Fruit fly (Drosophila melanogaster): ENCODE data around the gene phu.
A peak's percentile ranks its signal among the peaks of the same experiment; 100 is the strongest.

phu gene

DNA sequence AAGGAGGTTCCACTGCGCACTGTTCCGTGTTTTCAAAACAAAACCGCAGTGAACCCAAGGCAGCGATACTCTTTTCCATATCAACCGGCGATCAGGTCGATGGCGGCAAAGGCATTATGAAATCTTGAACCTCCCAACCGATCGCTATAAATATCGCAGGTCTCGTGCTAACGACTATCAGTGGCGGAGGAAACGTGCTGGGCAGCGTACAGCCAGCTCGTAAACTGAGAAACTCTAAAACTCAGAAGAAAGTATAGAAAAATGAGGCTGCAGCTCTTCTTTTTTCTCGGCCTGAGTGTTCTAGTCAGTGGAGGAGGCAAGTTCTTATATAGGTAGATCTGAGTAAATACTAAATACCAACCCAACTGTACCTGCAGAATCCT is at the start of gene phu:
TSS of gene phu (plus strand) at position 175 of the 383 bp plus-strand sequence.
- no peak for TF ChIP-seq Dll (optimal IDR thresholded peaks at IDR 0.05)
- no peak for TF ChIP-seq CG8478 (optimal IDR thresholded peaks at IDR 0.05)
- no peak for TF ChIP-seq pan (optimal IDR thresholded peaks at IDR 0.05)
- TF ChIP-seq psq (optimal IDR thresholded peaks at IDR 0.05): no peak
- no peak for TF ChIP-seq EcR (GFP tag; optimal IDR thresholded peaks at IDR 0.05)

DNA sequence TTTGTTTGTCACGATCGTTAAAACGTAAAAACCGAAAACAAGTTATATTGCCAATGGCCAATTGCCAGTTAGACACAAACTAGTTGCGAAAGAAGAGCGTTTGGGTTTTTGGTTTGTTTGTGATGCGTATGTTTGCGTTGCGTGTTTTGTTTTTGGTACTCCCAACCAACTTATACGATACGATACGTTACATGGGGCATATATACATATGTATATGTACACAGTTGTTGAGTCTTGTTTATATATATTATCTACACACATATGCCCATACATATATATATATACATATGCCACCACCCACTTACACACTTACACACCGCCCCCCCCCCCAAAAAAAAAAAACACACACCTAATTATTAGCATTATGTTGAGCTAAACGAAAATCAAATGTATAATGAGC is 46.3 kb upstream of the phu start:
- TF ChIP-seq pan (optimal IDR thresholded peaks at IDR 0.05) (no peak), Dll (optimal IDR thresholded peaks at IDR 0.05) (no peak), CG8478 (optimal IDR thresholded peaks at IDR 0.05) (no peak), EcR (GFP tag; optimal IDR thresholded peaks at IDR 0.05) (no peak), usp (GFP tag; optimal IDR thresholded peaks at IDR 0.05) (no peak), psq (optimal IDR thresholded peaks at IDR 0.05) (no peak)

DNA sequence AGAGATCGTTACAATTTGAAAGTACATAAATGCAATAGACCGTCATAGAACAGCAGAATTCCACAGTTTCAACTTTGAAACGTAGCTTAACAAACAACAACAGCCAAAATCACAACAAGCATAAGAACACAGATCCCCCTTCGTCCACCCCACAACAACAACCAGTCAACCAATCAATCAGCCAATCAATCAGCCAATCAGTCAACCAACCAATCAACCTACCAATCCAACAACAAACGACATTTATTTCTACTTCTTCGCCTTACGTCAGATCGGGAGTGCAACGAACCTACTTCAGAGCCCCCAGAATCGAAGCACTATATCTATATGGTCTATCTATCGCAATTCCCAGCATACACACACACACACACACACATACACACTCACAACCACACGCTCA is 43.9 kb upstream of the phu start:
- no peak for TF ChIP-seq usp (GFP tag; optimal IDR thresholded peaks at IDR 0.05)
- TF ChIP-seq pan (optimal IDR thresholded peaks at IDR 0.05): no peak
- no peak for TF ChIP-seq EcR (GFP tag; optimal IDR thresholded peaks at IDR 0.05)
- TF ChIP-seq CG8478 (optimal IDR thresholded peaks at IDR 0.05): no peak
- TF ChIP-seq Dll (optimal IDR thresholded peaks at IDR 0.05): no peak
- no peak for TF ChIP-seq psq (optimal IDR thresholded peaks at IDR 0.05)

DNA sequence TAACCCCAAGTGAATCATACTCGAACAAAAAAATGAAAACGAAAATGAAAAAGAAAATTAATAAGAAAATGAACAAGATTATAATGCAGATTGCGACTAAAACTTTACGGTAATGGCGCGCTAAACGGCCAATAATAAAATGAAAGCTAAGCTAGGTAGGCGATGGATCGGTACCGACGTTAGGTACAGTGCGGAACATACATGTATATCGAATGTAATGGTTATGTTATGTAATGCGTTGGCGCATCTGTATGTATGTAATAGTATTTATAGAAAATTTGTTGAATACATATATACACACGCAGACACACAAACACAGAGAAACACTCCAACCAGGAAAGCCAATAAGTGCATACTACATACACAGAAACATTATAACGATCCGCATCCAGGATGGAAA is 39.6 kb upstream of the phu start:
- no peak for TF ChIP-seq EcR (GFP tag; optimal IDR thresholded peaks at IDR 0.05)
- no peak for TF ChIP-seq Dll (optimal IDR thresholded peaks at IDR 0.05)
- no peak for TF ChIP-seq psq (optimal IDR thresholded peaks at IDR 0.05)
- TF ChIP-seq pan (optimal IDR thresholded peaks at IDR 0.05): no peak
- no peak for TF ChIP-seq usp (GFP tag; optimal IDR thresholded peaks at IDR 0.05)
- TF ChIP-seq CG8478 (optimal IDR thresholded peaks at IDR 0.05): no peak

DNA sequence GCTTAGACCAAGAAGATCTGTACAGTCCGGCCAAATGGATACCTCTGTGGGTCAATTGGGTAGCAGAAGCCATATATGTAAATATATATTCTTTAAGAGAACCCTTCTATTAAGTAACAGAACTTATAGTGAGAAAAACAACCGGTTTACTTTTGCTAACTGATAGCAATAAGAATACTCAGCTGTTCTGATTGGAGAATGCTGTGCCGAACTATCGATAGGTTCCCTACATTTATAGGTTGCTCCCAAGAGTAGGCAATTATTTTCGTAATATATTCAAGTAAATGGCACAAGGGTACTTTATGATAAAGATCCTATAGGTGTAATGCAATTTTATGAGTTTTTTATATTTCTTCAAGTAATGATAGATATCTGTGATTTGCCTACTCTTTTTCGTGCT is 38.2 kb upstream of the phu start, which contains the start of gene GstZ1:
TSS of gene GstZ1 (minus strand) at position 174 of the 400 bp plus-strand sequence.
- TF ChIP-seq usp (GFP tag; optimal IDR thresholded peaks at IDR 0.05): no peak

DNA sequence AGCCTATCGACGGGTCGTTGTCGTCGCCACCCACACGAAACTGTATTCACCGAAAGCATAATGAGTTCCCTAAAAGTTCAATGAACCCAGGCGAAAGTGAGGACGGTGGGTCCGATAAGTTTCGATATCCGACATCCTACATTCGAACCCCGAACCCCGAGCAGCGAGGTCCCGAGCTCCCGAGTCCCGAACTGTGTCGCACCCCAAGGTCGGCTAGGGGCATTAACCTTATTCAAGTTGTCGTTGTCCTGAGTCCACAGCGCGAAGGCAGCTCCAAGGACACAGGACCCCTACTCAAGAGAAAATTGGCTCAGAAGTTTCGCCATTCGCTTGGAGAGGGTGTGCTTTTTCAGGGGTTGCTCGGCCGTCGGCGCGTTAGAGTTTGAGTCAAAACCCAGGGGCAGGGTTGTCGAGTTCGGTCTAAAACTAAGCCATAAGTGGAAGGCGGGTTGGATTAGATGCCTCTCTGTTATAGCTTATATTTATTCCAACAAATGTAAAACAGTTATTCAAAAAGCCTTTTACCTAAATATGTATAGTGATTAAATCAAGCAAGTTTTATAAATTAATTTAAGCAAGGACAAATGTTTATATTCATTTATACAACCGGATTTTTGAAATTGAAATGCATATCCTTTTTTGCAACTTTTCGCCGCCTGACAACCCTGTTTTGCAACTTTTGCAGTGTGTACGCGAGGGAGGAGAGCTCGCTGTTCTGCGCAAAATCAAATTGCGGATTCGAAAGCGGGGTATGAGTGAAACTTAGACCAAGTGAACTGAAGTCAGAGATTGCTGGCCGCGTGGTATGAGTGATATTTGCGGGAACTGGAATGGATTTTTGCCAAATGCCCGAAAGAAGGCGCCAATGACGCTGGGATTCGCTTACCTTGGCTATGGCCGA is 35.0 kb upstream of the phu start:
- TF ChIP-seq usp (GFP tag; optimal IDR thresholded peaks at IDR 0.05): no peak
- TF ChIP-seq EcR (GFP tag; optimal IDR thresholded peaks at IDR 0.05): peak in 1 of 2 experiments; percentile 42

DNA sequence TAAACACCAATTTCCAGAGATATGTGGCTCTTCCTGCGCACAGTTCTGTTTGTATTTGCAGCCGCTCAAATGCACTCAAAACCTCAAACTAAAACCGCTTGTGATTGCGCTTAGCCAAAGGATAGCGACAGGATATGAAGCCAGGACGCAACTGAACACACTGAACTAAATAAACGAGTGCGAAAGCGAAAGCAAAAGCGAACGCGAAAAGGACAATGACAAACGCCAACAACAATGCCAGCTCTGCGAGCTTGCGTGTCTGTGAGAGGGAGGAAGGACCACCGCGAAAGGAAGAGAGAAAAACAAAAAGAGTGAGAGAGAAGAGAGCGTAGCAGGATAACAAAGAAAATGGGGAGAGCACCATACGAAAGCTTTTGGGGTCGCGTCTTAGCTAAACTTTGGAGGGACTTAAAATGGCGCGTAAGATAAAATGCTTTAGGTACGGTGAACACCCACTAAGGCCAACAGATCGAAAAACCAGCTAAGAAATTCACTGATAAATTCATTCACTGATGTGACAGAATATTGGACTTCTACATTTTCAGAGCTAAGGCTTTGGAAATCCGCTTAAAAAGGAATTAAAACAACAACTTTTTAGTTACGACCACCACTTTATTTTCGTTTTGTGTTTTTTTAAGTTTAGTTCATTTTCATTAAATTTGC is 34.0 kb upstream of the phu start, which contains the start of gene GstZ2:
TSS of gene GstZ2 (minus strand) at position 165 of the 663 bp plus-strand sequence.
- TF ChIP-seq pan (optimal IDR thresholded peaks at IDR 0.05) (no peak), EcR (GFP tag; optimal IDR thresholded peaks at IDR 0.05) (no peak), Dll (optimal IDR thresholded peaks at IDR 0.05) (no peak)

DNA sequence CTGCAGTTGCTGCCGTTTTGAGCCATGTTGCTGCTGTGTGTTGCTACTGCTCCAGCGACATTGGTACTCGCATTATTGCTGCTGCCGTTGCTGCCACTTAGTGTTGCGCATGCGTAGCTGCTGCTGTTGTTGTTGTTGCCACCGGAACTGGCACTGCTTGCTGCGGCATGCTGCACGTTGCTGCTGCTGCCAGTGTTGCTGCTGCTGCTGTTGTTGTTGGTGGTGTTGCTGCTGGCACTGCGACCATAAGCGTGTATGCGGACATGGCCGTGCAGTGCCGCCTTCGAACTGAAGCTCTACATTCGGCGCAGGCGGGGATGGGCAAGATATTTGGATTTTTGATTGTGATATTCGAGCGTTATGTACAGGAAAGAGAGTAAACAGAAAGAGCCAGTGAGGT is 26.5 kb upstream of the phu start:
- TF ChIP-seq pan (optimal IDR thresholded peaks at IDR 0.05): no peak
- no peak for TF ChIP-seq EcR (GFP tag; optimal IDR thresholded peaks at IDR 0.05)
- TF ChIP-seq psq (optimal IDR thresholded peaks at IDR 0.05): no peak
- TF ChIP-seq usp (GFP tag; optimal IDR thresholded peaks at IDR 0.05): no peak
- TF ChIP-seq CG8478 (optimal IDR thresholded peaks at IDR 0.05): no peak

DNA sequence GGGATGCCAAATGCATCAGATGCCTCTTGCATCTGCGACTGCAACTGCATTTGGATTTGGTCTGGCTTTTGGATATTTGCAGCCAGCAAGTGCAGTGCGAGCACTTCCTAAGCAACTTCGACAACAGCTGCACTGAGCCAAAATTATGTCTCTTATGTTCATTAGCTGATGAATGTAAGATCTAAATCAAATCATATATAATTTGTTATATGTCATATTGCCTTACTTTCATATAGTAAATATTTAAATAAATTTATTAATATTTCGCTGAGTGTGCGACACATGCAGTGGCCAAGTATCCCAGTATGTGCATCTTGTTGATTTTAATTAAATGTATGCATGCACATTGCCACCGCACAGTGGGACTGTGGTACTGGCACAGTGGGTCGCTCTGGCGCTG is 14.2 kb upstream of the phu start:
- TF ChIP-seq EcR (GFP tag; optimal IDR thresholded peaks at IDR 0.05): no peak

DNA sequence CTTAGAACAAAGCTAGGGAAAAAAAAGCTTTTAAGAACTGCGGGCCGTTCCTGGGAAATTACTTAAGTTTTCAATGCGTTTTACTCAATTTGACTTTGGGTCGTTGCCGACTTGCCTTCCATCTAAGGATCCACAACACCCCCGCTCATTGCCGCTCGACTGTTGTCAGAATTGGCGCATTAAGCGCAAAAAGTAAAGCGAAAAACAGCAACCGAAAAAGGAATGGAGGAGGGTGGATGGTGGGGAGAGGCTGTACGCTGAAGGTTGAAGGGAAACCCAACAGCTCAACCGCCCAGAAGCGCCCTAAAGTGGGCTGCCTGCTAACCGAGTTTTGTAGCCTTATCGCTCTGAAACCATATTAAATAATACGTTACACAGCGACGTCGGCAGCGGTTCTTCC is 7.0 kb upstream of the phu start:
- TF ChIP-seq CG8478 (optimal IDR thresholded peaks at IDR 0.05): no peak
- TF ChIP-seq usp (GFP tag; optimal IDR thresholded peaks at IDR 0.05): no peak
- TF ChIP-seq EcR (GFP tag; optimal IDR thresholded peaks at IDR 0.05): no peak
- TF ChIP-seq psq (optimal IDR thresholded peaks at IDR 0.05): no peak
- no peak for TF ChIP-seq pan (optimal IDR thresholded peaks at IDR 0.05)
- no peak for TF ChIP-seq Dll (optimal IDR thresholded peaks at IDR 0.05)

DNA sequence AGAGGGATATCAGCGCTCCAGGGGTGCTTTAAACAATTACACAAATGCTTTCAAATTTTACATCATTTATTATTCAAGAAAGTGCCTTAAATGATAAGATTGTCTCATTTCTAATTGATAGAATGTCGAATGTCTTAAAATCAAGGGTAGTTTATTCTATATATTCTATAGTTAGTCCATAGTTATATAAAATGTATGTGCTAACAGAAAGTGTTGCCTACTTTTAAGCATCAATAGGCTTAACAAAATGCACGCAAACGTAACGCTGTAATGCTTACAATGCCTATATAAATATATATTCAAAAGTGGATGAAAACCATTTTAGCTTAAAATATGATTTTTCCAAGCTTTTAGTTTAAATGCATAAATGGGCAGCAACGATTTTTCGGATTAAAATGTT is 6.6 kb upstream of the phu start:
- TF ChIP-seq CG8478 (optimal IDR thresholded peaks at IDR 0.05) (no peak), psq (optimal IDR thresholded peaks at IDR 0.05) (no peak), EcR (GFP tag; optimal IDR thresholded peaks at IDR 0.05) (no peak), Dll (optimal IDR thresholded peaks at IDR 0.05) (no peak), pan (optimal IDR thresholded peaks at IDR 0.05) (no peak), usp (GFP tag; optimal IDR thresholded peaks at IDR 0.05) (no peak)

DNA sequence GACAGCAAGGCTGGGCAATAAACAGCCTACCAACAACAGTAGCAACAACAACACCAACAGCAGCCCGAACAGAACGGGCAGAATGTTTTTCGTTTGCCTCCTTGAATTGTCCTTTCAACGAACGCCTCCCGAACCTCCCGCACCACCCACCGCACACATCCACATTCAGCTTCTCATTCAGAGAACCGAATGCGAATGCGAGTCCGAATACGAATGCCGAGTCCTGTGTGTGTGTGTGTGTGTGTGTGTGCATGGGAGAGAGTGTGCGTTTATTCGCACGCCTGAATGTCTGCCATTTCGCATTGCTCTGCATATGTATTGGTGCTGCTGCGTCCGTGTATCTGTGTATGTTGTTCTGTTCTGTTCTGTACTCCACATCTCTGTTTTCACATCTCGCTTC is 6.1 kb upstream of the phu start:
- TF ChIP-seq CG8478 (optimal IDR thresholded peaks at IDR 0.05): no peak
- no peak for TF ChIP-seq Dll (optimal IDR thresholded peaks at IDR 0.05)
- no peak for TF ChIP-seq usp (GFP tag; optimal IDR thresholded peaks at IDR 0.05)
- no peak for TF ChIP-seq pan (optimal IDR thresholded peaks at IDR 0.05)
- no peak for TF ChIP-seq psq (optimal IDR thresholded peaks at IDR 0.05)
- TF ChIP-seq EcR (GFP tag; optimal IDR thresholded peaks at IDR 0.05): no peak

DNA sequence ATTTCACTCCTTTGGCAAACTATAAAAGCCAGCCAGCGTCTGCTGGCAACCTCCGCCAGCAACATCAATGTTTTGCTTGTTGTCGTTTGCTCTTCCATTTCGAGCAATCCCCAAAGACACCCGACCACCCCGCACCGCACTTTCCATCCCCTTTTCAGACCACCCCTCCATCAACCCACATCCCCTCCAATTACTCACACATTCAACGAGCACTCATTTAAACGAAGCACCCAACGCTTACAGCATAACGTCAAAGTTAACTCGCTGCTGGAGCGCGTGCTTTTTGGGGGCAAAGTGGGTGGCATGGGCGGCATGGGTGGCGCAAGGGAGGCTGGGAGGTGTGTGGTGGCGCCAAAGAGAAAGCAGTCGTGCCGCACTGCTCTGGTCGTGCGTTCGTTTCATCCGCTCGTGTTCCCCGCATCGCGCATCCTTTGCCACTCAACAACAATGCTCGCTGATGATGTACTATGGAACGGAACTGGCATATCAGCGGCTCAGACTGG is 3.5 kb upstream of the phu start:
- TF ChIP-seq Dll (optimal IDR thresholded peaks at IDR 0.05) (no peak), usp (GFP tag; optimal IDR thresholded peaks at IDR 0.05) (no peak), pan (optimal IDR thresholded peaks at IDR 0.05) (no peak), CG8478 (optimal IDR thresholded peaks at IDR 0.05) (no peak), EcR (GFP tag; optimal IDR thresholded peaks at IDR 0.05) (no peak), psq (optimal IDR thresholded peaks at IDR 0.05) (no peak)

Measured in whole organism.